Worm (Caenorhabditis elegans) whole organism, L4/young adult: ENCODE measurements around the gene pals-27.

ENCODE experiments used
- W03F9.2 ChIP-seq: fragments of 150-350 bp; optimal IDR thresholded peaks from 2 replicates; lab custom pipeline; 2014; ENCODE audit warnings: missing biosample characterization, missing genetic modification characterization
- dao-5 ChIP-seq: sonication (generic microtip); optimal IDR thresholded peaks from 2 replicates; lab custom pipeline; 2016; ENCODE audit warnings: missing genotype, missing genetic modification characterization, moderate library complexity, missing compliant biosample characterization

- TF ChIP-seq dao-5 (tag; lab: Kevin White, UChicago), result no peak
- TF ChIP-seq W03F9.2 (tag; lab: Kevin White, UChicago), result no peak
Measured at ce11 chrIII:4390421-4390820, 9.0 kb downstream of the pals-27 start.
